Worm (Caenorhabditis elegans) whole organism, young adult: ENCODE results near the gene F16B4.2.

Experiments
- atf-7 ChIP-seq: sonication (generic microtip); optimal IDR thresholded peaks from 2 replicates; lab custom pipeline; 2017; ENCODE audit warnings: mild to moderate bottlenecking, missing genetic modification characterization, missing compliant biosample characterization
- ceh-100 ChIP-seq: fragments of 200-800 bp; sonication (Bioruptor generic); IDR thresholded peaks from 2 replicates; pipeline ENCODE4 v1.3.6; 2022; ENCODE audit warnings: missing genetic modification reagents, missing genetic modification characterization, missing compliant biosample characterization
- hlh-12 ChIP-seq: sonication (generic microtip); optimal IDR thresholded peaks from 2 replicates; lab custom pipeline; 2016; ENCODE audit warnings: missing genetic modification characterization, missing compliant biosample characterization
- snpc-4 ChIP-seq, 5 experiments: fragments of 150-350 bp in 1 of 5; sonication (generic microtip) in 4 of 5; optimal IDR thresholded peaks; 2 replicates each; lab custom pipeline; 2014 to 2018; ENCODE audit warnings: missing genetic modification characterization in 5 of 5, missing biosample characterization in 3 of 5, antibody characterized with exemption in 2 of 5, mild to moderate bottlenecking in 2 of 5, missing compliant biosample characterization in 2 of 5, missing genotype in 2 of 5, moderate library complexity in 2 of 5, missing genetic modification reagents in 1 of 5

DNA sequence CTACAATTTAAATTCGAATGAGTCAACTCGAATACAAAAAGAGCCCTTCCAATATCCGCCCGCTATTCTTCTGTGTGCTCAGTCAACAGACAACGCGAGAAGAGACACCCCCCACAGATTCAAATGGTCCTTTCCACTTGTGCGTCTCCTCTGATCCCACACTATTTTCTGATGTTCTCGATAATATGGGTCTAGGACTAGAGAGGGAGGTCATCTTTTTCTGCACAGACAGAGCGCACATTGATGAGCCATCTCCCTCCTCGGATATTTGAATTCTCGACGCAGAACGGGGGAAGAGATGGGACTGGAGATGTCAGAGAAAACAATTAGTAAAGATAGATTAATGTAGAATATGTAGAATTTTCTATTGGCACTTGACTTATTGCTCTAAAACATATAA, 30.2 kb upstream of the F16B4.2 start:
- TF ChIP-seq hlh-12 (tag; lab: Kevin White, UChicago): no peak
- TF ChIP-seq atf-7 (tag; lab: Kevin White, UChicago): no peak
- TF ChIP-seq ceh-100 (GFP tag; lab: Robert Waterston, UW): no peak
- no peak for TF ChIP-seq snpc-4 (GFP tag; optimal IDR thresholded peaks at IDR 0.05; lab: Kevin White, UChicago)
- TF ChIP-seq snpc-4 (tag; optimal IDR thresholded peaks at IDR 0.05; lab: Kevin White, UChicago): no peak
